Fruit fly (Drosophila melanogaster) whole organism, prepupa: ENCODE results near the gene mRpS33.

Experiments used
- Blimp-1 ChIP-seq: fragments of 200-800 bp; sonication (Bioruptor generic); optimal IDR thresholded peaks from 3 replicates; lab custom pipeline; 2017; ENCODE audit warnings: missing biosample characterization, missing genetic modification characterization, mild to moderate bottlenecking, moderate library complexity, missing genetic modification reagents
- CG10631 ChIP-seq: fragments of 200-800 bp; sonication (Bioruptor generic); optimal IDR thresholded peaks from 2 replicates; lab custom pipeline; 2016; ENCODE audit warnings: missing biosample characterization, missing genetic modification characterization
- CG10669 ChIP-seq: fragments of 200-800 bp; sonication (Bioruptor generic); optimal IDR thresholded peaks from 3 replicates; lab custom pipeline; 2018; ENCODE audit warnings: missing biosample characterization, mild to moderate bottlenecking, missing genetic modification characterization, moderate library complexity
- CG11294 ChIP-seq: fragments of 200-800 bp; sonication (Bioruptor generic); IDR thresholded peaks from 2 replicates; pipeline ENCODE4 v1.3.6; 2022; ENCODE audit warnings: missing biosample characterization, missing genetic modification characterization
- CG15336 ChIP-seq: fragments of 200-800 bp; sonication (Bioruptor generic); IDR thresholded peaks from 2 replicates; pipeline ENCODE4 v1.3.6; 2022; ENCODE audit warnings: missing biosample characterization, missing genetic modification characterization
- CG31627 ChIP-seq: fragments of 200-800 bp; sonication (Bioruptor generic); optimal IDR thresholded peaks from 3 replicates; lab custom pipeline; 2016; ENCODE audit warnings: missing biosample characterization, missing genetic modification characterization
- CG6276 ChIP-seq: fragments of 200-800 bp; sonication (Bioruptor generic); optimal IDR thresholded peaks from 2 replicates; lab custom pipeline; 2017; ENCODE audit warnings: missing biosample characterization, mild to moderate bottlenecking, missing genetic modification characterization
- CG6808 ChIP-seq: fragments of 200-800 bp; sonication (Bioruptor generic); optimal IDR thresholded peaks from 3 replicates; lab custom pipeline; 2017; ENCODE audit warnings: missing biosample characterization, missing genetic modification characterization, mild to moderate bottlenecking, moderate library complexity, missing genetic modification reagents
- CG7368 ChIP-seq: fragments of 200-800 bp; sonication (Bioruptor generic); optimal IDR thresholded peaks from 3 replicates; lab custom pipeline; 2016; ENCODE audit warnings: missing biosample characterization, missing genetic modification characterization
- CG8119 ChIP-seq: fragments of 200-800 bp; sonication (Bioruptor generic); IDR thresholded peaks from 3 replicates; pipeline ENCODE4 v1.3.6; 2022; ENCODE audit warnings: missing biosample characterization, missing genetic modification characterization
- CG8632 ChIP-seq: fragments of 200-800 bp; sonication (Bioruptor generic); optimal IDR thresholded peaks from 3 replicates; lab custom pipeline; 2016; ENCODE audit warnings: missing biosample characterization, missing genetic modification characterization
- CG9139 ChIP-seq: fragments of 200-800 bp; sonication (Bioruptor generic); optimal IDR thresholded peaks from 3 replicates; lab custom pipeline; 2017; ENCODE audit warnings: missing biosample characterization, mild to moderate bottlenecking, missing genetic modification characterization
- Eip78C ChIP-seq: fragments of 200-800 bp; sonication (Bioruptor generic); peaks from one replicate; lab custom pipeline; 2016; ENCODE audit warnings: missing biosample characterization, missing genetic modification characterization
- Eip93F ChIP-seq: fragments of 200-800 bp; sonication (Bioruptor generic); optimal IDR thresholded peaks from 2 replicates; lab custom pipeline; 2016; ENCODE audit warnings: missing biosample characterization, mild to moderate bottlenecking, missing genetic modification characterization
- Ets21C ChIP-seq: fragments of 200-800 bp; sonication (Bioruptor generic); optimal IDR thresholded peaks from 3 replicates; lab custom pipeline; 2016; ENCODE audit warnings: missing biosample characterization, missing genetic modification characterization
- Ets96B ChIP-seq: fragments of 200-800 bp; optimal IDR thresholded peaks from 2 replicates; lab custom pipeline; 2019; ENCODE audit warnings: missing biosample characterization, mild to moderate bottlenecking, missing genetic modification characterization, moderate library complexity
- Gug ChIP-seq: fragments of 200-800 bp; sonication (Bioruptor generic); IDR thresholded peaks from 2 replicates; pipeline ENCODE4 v1.3.6; 2022; ENCODE audit warnings: missing biosample characterization, missing genetic modification characterization
- Hr38 ChIP-seq: sonication (Bioruptor generic); optimal IDR thresholded peaks from 2 replicates; lab custom pipeline; 2016; ENCODE audit warnings: missing biosample characterization, missing genetic modification characterization
- Hr39 ChIP-seq: fragments of 200-800 bp; sonication (Bioruptor generic); optimal IDR thresholded peaks from 2 replicates; lab custom pipeline; 2016; ENCODE audit warnings: missing biosample characterization, missing genetic modification characterization
- Met ChIP-seq: fragments of 200-800 bp; sonication (Bioruptor generic); optimal IDR thresholded peaks from 3 replicates; lab custom pipeline; 2016; ENCODE audit warnings: missing biosample characterization, missing genetic modification characterization
- Smox ChIP-seq: fragments of 200-800 bp; sonication (Bioruptor generic); optimal IDR thresholded peaks from 3 replicates; lab custom pipeline; 2016; ENCODE audit warnings: missing biosample characterization, missing genetic modification characterization
- Sox15 ChIP-seq: fragments of 200-800 bp; sonication (Bioruptor generic); optimal IDR thresholded peaks from 3 replicates; lab custom pipeline; 2016; ENCODE audit warnings: missing biosample characterization, missing genetic modification characterization
- cyc ChIP-seq: fragments of 200-800 bp; sonication (Bioruptor generic); optimal IDR thresholded peaks from 3 replicates; lab custom pipeline; 2016; ENCODE audit warnings: missing biosample characterization, missing genetic modification characterization
- dac ChIP-seq: fragments of 200-800 bp; sonication (Bioruptor generic); optimal IDR thresholded peaks from 2 replicates; lab custom pipeline; 2017; ENCODE audit warnings: missing biosample characterization, mild to moderate bottlenecking, missing genetic modification characterization
- dsx ChIP-seq: fragments of 200-800 bp; optimal IDR thresholded peaks from 3 replicates; lab custom pipeline; 2019; ENCODE audit warnings: missing biosample characterization, mild to moderate bottlenecking, missing genetic modification characterization, moderate library complexity; ENCODE audit not compliant: poor library complexity, severe bottlenecking
- fd85E ChIP-seq: fragments of 200-800 bp; sonication (Bioruptor generic); optimal IDR thresholded peaks from 3 replicates; lab custom pipeline; 2016; ENCODE audit warnings: missing biosample characterization, missing genetic modification characterization
- fkh ChIP-seq: fragments of 200-800 bp; sonication (Bioruptor generic); optimal IDR thresholded peaks from 3 replicates; lab custom pipeline; 2017; ENCODE audit warnings: missing biosample characterization, mild to moderate bottlenecking, missing genetic modification characterization, moderate library complexity
- pdm3 ChIP-seq: fragments of 200-800 bp; sonication (Bioruptor generic); optimal IDR thresholded peaks from 3 replicates; lab custom pipeline; 2016; ENCODE audit warnings: missing biosample characterization, missing genetic modification characterization
- spab ChIP-seq: fragments of 200-800 bp; sonication (Bioruptor generic); optimal IDR thresholded peaks from 2 replicates; lab custom pipeline; 2017; ENCODE audit warnings: missing biosample characterization, mild to moderate bottlenecking, missing genetic modification characterization, missing genetic modification reagents
- ss ChIP-seq, 2 experiments: fragments of 200-800 bp; sonication (Bioruptor generic); optimal IDR thresholded peaks; 2 replicates in 1 of 2; 3 replicates in 1 of 2; lab custom pipeline; 2017 to 2018; ENCODE audit warnings: mild to moderate bottlenecking in 2 of 2, missing biosample characterization in 2 of 2, missing genetic modification characterization in 2 of 2, moderate library complexity in 1 of 2
- vri ChIP-seq: fragments of 200-800 bp; sonication (Bioruptor generic); optimal IDR thresholded peaks from 3 replicates; lab custom pipeline; 2016; ENCODE audit warnings: missing biosample characterization, mild to moderate bottlenecking, missing genetic modification characterization

mRpS33 gene

DNA sequence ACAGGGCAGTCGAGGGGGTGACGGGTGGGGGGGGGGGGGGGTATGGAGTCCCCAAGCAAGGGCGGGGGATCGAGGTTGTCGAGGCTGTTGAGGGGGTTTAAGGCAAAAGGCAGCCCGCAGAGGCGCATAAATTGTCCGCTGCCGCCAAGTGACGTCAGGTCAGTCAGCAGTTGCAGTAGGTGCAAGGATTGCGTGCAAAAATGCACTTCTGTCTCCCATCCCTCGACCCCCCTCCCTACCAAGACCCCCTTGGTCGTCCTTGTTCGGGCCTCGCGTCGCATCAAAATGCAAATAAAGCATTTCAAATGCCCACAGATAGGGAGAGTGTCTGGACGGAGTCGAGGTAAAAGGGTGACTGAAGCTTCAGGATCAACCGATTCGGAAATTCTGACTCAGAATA, 19.9 kb downstream of the mRpS33 start:
- no peak for TF ChIP-seq CG7368 (GFP tag; lab: Kevin White, UChicago)
- TF ChIP-seq ss (GFP tag; optimal IDR thresholded peaks at IDR 0.05; lab: Kevin White, UChicago): peak; percentile 10 to 100

DNA sequence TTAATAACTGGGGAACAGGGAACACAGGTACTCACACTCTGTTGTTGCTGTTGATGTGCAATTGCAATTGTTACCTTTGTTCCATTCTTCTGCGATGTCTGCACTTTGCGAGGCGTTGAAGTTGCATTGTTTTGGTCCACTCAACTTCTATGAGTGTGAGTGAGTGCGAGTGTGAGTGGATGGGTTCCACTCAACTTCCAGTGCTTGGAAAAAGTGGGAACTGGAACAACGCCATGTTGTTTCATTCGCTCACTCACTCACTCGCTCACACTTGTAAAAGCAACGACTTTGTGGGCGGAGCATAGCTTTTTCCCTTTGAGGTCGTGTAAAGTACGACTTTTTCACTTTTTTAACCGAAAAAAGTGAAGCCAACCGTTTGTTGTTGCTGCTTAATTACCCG, 22.7 kb downstream of the mRpS33 start:
- no peak for TF ChIP-seq dsx (GFP tag; lab: Kevin White, UChicago)

DNA sequence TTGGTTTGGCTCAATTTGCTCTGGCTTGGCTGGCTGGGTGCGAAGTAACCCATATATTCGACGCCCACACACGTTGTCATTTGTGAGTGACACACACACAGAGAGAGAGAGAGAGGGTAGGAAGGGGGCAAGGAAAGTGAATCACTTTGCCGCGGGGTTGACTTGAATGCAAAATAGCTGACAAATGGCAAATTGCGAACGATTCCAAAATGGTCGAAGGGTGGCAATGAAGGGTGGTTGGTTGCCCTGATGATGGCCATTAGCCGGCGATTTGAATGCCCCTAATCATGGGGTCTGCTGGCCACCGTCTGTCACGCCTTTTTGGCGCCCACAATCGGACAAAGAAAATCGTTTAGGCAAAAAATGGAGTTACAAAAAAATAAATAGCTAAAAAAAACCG, 25.7 kb downstream of the mRpS33 start:
- TF ChIP-seq CG10631 (no peak), pdm3 (GFP tag; lab: Kevin White, UChicago) (no peak), Blimp-1 (GFP tag; lab: Kevin White, UChicago) (no peak), CG31627 (no peak), CG6808 (GFP tag; lab: Kevin White, UChicago) (no peak), spab (no peak), CG10669 (no peak), fkh (GFP tag; lab: Kevin White, UChicago) (no peak), Smox (GFP tag; lab: Kevin White, UChicago) (no peak), Hr38 (GFP tag; lab: Kevin White, UChicago) (no peak), Sox15 (GFP tag; lab: Kevin White, UChicago) (no peak), CG9139 (GFP tag; lab: Kevin White, UChicago) (no peak), vri (GFP tag; lab: Kevin White, UChicago) (no peak), Eip93F (GFP tag; lab: Kevin White, UChicago) (no peak), Gug (GFP tag; lab: Robert Waterston, UW) (no peak)

DNA sequence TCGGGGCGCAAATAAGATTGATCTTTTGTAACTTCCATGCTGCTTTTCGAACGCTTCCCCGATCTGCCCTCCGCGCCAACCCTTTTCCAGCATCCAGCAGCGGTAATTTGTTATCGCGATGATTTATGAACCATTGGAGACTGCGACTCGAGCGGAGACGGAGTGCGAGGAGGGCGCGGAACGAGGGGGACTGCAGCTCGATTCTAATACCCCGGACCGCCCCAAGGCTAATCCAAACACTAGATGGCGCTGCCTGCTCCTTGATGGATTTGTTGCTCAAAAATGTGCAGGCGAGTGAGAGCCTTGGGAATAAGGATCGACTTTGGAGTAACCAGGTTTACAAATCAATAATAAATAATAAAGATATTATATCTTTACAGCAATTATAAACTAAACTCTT, 28.0 kb downstream of the mRpS33 start:
- TF ChIP-seq Ets96B (tag; lab: Kevin White, UChicago): no peak
- no peak for TF ChIP-seq Sox15 (GFP tag; lab: Kevin White, UChicago)
- no peak for TF ChIP-seq Ets21C (GFP tag; lab: Kevin White, UChicago)
- TF ChIP-seq fkh (GFP tag; lab: Kevin White, UChicago): no peak
- TF ChIP-seq CG6276: no peak

DNA sequence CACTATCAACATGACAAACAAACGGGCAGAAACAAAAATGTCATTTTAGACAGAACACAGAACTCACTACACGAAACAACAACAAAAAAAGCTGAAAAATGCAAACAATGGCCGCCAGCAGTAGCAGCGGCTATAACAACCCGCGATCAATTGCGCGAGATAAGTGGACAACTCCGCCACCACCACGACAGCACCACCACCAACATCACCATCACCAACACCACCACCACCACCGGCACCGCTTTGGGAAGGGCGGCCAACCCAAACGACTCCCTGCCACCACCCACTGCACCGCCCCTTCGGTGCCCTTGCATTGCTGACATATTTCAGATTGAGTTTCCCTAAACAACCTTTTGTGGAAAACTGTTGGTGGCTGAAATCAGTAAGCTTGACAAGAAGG, 29.8 kb downstream of the mRpS33 start:
- TF ChIP-seq CG6808 (GFP tag; lab: Kevin White, UChicago) (no peak), cyc (GFP tag; lab: Kevin White, UChicago) (no peak)

DNA sequence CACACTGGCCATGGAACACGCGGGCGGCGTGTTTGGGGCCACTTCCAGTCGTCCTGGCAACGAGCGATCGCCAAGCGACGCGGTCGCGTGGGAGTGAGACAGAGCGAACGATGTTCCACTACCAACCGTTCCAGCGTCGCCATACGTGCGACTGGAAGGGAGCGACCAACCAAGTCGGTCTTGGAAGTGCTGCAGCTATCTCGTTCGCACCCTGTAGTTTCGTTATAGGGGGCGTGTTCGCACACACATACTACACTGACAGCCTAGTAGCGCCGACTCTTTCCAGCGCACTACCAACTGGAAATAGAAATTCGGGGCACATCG, 32.7 kb downstream of the mRpS33 start:
- TF ChIP-seq vri (GFP tag; lab: Kevin White, UChicago) (no peak), Met (no peak), Hr39 (GFP tag; lab: Kevin White, UChicago) (no peak), CG8119 (GFP tag; lab: Robert Waterston, UW) (no peak), CG10669 (no peak), CG6808 (GFP tag; lab: Kevin White, UChicago) (no peak), dac (GFP tag; lab: Kevin White, UChicago) (no peak), pdm3 (GFP tag; lab: Kevin White, UChicago) (no peak), CG6276 (no peak), CG11294 (GFP tag; lab: Robert Waterston, UW) (no peak), CG31627 (no peak), CG8632 (GFP tag; lab: Kevin White, UChicago) (no peak), fd85E (no peak), CG15336 (no peak), Eip78C (no peak)
